Worm (Caenorhabditis elegans) whole organism, L1 larva: ENCODE data around the gene sod-4.

Experiments used
- efl-1 ChIP-seq, 4 experiments: fragments of 150-350 bp; optimal IDR thresholded peaks in 3 of 4; peaks in 1 of 4; 1 replicate in 1 of 4; 2 replicates in 3 of 4; lab custom pipeline; 2014; ENCODE audit warnings: missing biosample characterization in 2 of 4, missing genetic modification characterization in 2 of 4, missing genetic modification reagents in 2 of 4
- nhr-76 ChIP-seq: sonication (generic microtip); optimal IDR thresholded peaks from 2 replicates; lab custom pipeline; 2017; ENCODE audit warnings: missing biosample characterization, missing genetic modification characterization

DNA sequence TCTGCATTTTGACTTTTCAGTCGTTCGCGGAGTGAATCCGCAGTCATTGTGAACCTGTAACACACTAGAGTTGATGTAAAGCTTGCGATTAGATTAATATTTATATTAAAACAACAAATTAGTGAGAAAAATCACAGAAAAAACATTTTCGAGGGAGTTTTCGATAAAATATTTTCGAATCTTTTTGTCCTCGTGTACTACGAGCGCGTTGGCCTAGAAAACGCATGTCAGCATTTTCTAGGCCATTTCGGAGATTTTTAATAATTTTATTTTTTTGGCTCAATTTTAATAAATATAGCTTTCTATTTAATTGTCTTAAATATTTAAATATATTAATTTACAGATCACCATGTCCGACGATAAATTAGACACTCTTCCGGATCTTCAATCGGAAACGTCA, 34.8 kb downstream of the sod-4 start, which contains the start of gene B0464.9:
- TF ChIP-seq nhr-76 (tag; lab: Kevin White, UChicago): no peak
- TF ChIP-seq efl-1 (optimal IDR thresholded peaks at IDR 0.05; lab: Kevin White, UChicago): peak; percentile 49 to 63
- TF ChIP-seq efl-1 (GFP tag; optimal IDR thresholded peaks at IDR 0.05 in 1 of 2; lab: Kevin White, UChicago): peak; percentile 70 to 95
